Worm (Caenorhabditis elegans): Measurements from ENCODE around the gene wrt-9.

- TF ChIP-seq pqm-1 (tag; optimal IDR thresholded peaks at IDR 0.05) (no peak), nhr-11 (tag; optimal IDR thresholded peaks at IDR 0.05) (no peak), lin-39 (tag; optimal IDR thresholded peaks at IDR 0.05) (no peak), egl-5 (tag; optimal IDR thresholded peaks at IDR 0.05) (no peak), nfya-1 (tag; optimal IDR thresholded peaks at IDR 0.05; ENCODE audit: insufficient read depth) (no peak), nhr-25 (tag; optimal IDR thresholded peaks at IDR 0.05) (no peak), nhr-23 (tag; optimal IDR thresholded peaks at IDR 0.05) (no peak), elt-3 (tag; optimal IDR thresholded peaks at IDR 0.05) (no peak), fkh-10 (GFP tag; optimal IDR thresholded peaks at IDR 0.05) (no peak), ztf-11 (tag; optimal IDR thresholded peaks at IDR 0.05) (no peak), jun-1 (tag; optimal IDR thresholded peaks at IDR 0.05) (no peak)
These were observed 7.5 kb downstream of the wrt-9 start for ce11 chrX:1583980-1584379.

All from whole organism, L3 larva.